Fruit fly (Drosophila melanogaster) whole organism, embryonic: ENCODE data around the gene Nsf2.

Experiments
- Awh ChIP-seq: fragments of 200-800 bp; sonication (Bioruptor generic); IDR thresholded peaks from 2 replicates; pipeline ENCODE4, ENCODE4 v1.3.6; 2022; ENCODE audit warnings: missing biosample characterization, missing genetic modification characterization
- CG11085 ChIP-seq: fragments of 200-800 bp; sonication (Bioruptor generic); IDR thresholded peaks from 2 replicates; pipeline ENCODE4 v1.3.6; 2022; ENCODE audit warnings: missing biosample characterization, missing genetic modification characterization
- CG11093 ChIP-seq: fragments of 200-800 bp; sonication (Bioruptor generic); IDR thresholded peaks from 3 replicates; pipeline ENCODE4 v1.3.6; 2022; ENCODE audit warnings: missing biosample characterization, missing genetic modification characterization
- CG11398 ChIP-seq: fragments of 200-800 bp; sonication (Bioruptor generic); optimal IDR thresholded peaks from 2 replicates; lab custom pipeline; 2016; ENCODE audit warnings: missing biosample characterization, missing genetic modification characterization
- CG14965 ChIP-seq: fragments of 200-800 bp; sonication (Bioruptor generic); optimal IDR thresholded peaks from 2 replicates; lab custom pipeline; 2016; ENCODE audit warnings: missing biosample characterization, missing genetic modification characterization, borderline replicate concordance
- CG17186 ChIP-seq: fragments of 200-800 bp; sonication (Bioruptor generic); optimal IDR thresholded peaks from 3 replicates; lab custom pipeline; 2017; ENCODE audit warnings: missing biosample characterization, missing genetic modification reagents, missing genetic modification characterization
- CG17912 ChIP-seq: fragments of 200-800 bp; sonication (Bioruptor generic); optimal IDR thresholded peaks from 2 replicates; lab custom pipeline; 2018; ENCODE audit warnings: missing biosample characterization, mild to moderate bottlenecking, missing genetic modification characterization
- CG1832 ChIP-seq: fragments of 200-800 bp; sonication (Bioruptor generic); optimal IDR thresholded peaks from 2 replicates; lab custom pipeline; 2017; ENCODE audit warnings: missing biosample characterization, mild to moderate bottlenecking, missing genetic modification characterization, inconsistent platforms
- CG2202 ChIP-seq: fragments of 200-800 bp; sonication (Bioruptor generic); optimal IDR thresholded peaks from 2 replicates; lab custom pipeline; 2018; ENCODE audit warnings: missing biosample characterization, mild to moderate bottlenecking, missing genetic modification characterization
- CG33213 ChIP-seq: fragments of 200-800 bp; sonication (Bioruptor generic); optimal IDR thresholded peaks from 3 replicates; lab custom pipeline; 2016; ENCODE audit warnings: missing biosample characterization, missing genetic modification characterization
- CG34376 ChIP-seq: fragments of 200-800 bp; sonication (Bioruptor generic); optimal IDR thresholded peaks from 2 replicates; lab custom pipeline; 2018; ENCODE audit warnings: missing biosample characterization, mild to moderate bottlenecking, missing genetic modification characterization
- CG3726 ChIP-seq: fragments of 200-800 bp; sonication (Bioruptor generic); IDR thresholded peaks from 3 replicates; pipeline ENCODE4, ENCODE4 v1.3.6; 2022; ENCODE audit warnings: missing biosample characterization, missing genetic modification characterization
- CG3847 ChIP-seq: fragments of 200-800 bp; sonication (Bioruptor generic); IDR thresholded peaks from 2 replicates; pipeline ENCODE4 v1.3.6; 2022; ENCODE audit warnings: missing biosample characterization, missing genetic modification characterization
- CG43689 ChIP-seq: fragments of 200-800 bp; sonication (Bioruptor generic); IDR thresholded peaks from 2 replicates; pipeline ENCODE4 v1.3.6; 2022; ENCODE audit warnings: missing biosample characterization, missing genetic modification characterization
- CG6689 ChIP-seq: fragments of 200-800 bp; sonication (Bioruptor generic); IDR thresholded peaks from 2 replicates; pipeline ENCODE4 v1.3.6; 2022; ENCODE audit warnings: missing biosample characterization, missing genetic modification characterization
- CG6791 ChIP-seq: fragments of 200-800 bp; sonication (Bioruptor generic); IDR thresholded peaks from 3 replicates; pipeline ENCODE4 v1.3.6; 2022; ENCODE audit warnings: missing biosample characterization, missing genetic modification characterization; ENCODE audit not compliant: partially characterized antibody
- CG7357 ChIP-seq: fragments of 200-800 bp; sonication (Bioruptor generic); IDR thresholded peaks from 3 replicates; pipeline ENCODE4 v1.3.6; 2022; ENCODE audit warnings: missing biosample characterization, missing genetic modification characterization
- CG7745 ChIP-seq: fragments of 200-800 bp; sonication (Bioruptor generic); optimal IDR thresholded peaks from 2 replicates; lab custom pipeline; 2018; ENCODE audit warnings: missing biosample characterization, mild to moderate bottlenecking, missing genetic modification characterization, moderate library complexity
- CG9215 ChIP-seq: fragments of 200-800 bp; sonication (Bioruptor generic); IDR thresholded peaks from 2 replicates; pipeline ENCODE4 v1.3.6; 2022; ENCODE audit warnings: missing biosample characterization, missing genetic modification characterization
- CrebB ChIP-seq: fragments of 200-800 bp; sonication (Bioruptor generic); optimal IDR thresholded peaks from 3 replicates; lab custom pipeline; 2018; ENCODE audit warnings: missing biosample characterization, mild to moderate bottlenecking, missing genetic modification characterization
- Dfd ChIP-seq, 2 experiments: fragments of >200 bp; optimal IDR thresholded peaks; 2 replicates each; lab custom pipeline; 2017; ENCODE audit warnings: missing biosample characterization in 2 of 2, missing genetic modification characterization in 2 of 2
- ERR ChIP-seq: fragments of 200-800 bp; sonication (Bioruptor generic); optimal IDR thresholded peaks from 2 replicates; lab custom pipeline; 2016; ENCODE audit warnings: missing biosample characterization, missing genetic modification characterization
- HLH3B ChIP-seq: fragments of 200-800 bp; sonication (Bioruptor generic); IDR thresholded peaks from 2 replicates; pipeline ENCODE4 v1.3.6; 2022; ENCODE audit warnings: missing biosample characterization, missing genetic modification characterization
- Hey ChIP-seq: fragments of 200-800 bp; sonication (Bioruptor generic); optimal IDR thresholded peaks from 3 replicates; lab custom pipeline; 2018; ENCODE audit warnings: missing biosample characterization, mild to moderate bottlenecking, missing genetic modification characterization
- Hr3 ChIP-seq: fragments of 200-800 bp; sonication (Bioruptor generic); optimal IDR thresholded peaks from 3 replicates; lab custom pipeline; 2016; ENCODE audit warnings: missing biosample characterization, missing genetic modification characterization
- Hr51 ChIP-seq, 2 experiments: fragments of 200-800 bp; sonication (Bioruptor generic); optimal IDR thresholded peaks; 2 replicates in 1 of 2; 3 replicates in 1 of 2; lab custom pipeline; 2016 to 2018; ENCODE audit warnings: missing biosample characterization in 2 of 2, missing genetic modification characterization in 2 of 2, mild to moderate bottlenecking in 1 of 2, moderate library complexity in 1 of 2
- Lhr ChIP-seq: fragments of 200-800 bp; sonication (Bioruptor generic); optimal IDR thresholded peaks from 3 replicates; lab custom pipeline; 2017; ENCODE audit warnings: mild to moderate bottlenecking, missing biosample characterization, missing genetic modification reagents, missing genetic modification characterization
- Neu2 ChIP-seq: fragments of 200-800 bp; sonication (Bioruptor generic); optimal IDR thresholded peaks from 3 replicates; lab custom pipeline; 2016; ENCODE audit warnings: missing biosample characterization, missing genetic modification characterization, borderline replicate concordance
- Sry-δ ChIP-seq: fragments of 200-800 bp; sonication (Bioruptor generic); optimal IDR thresholded peaks from 2 replicates; lab custom pipeline; 2016; ENCODE audit warnings: missing biosample characterization, missing genetic modification characterization
- TFAM ChIP-seq: fragments of 200-800 bp; sonication (Bioruptor generic); optimal IDR thresholded peaks from 2 replicates; lab custom pipeline; 2017; ENCODE audit warnings: missing biosample characterization, missing genetic modification characterization, inconsistent platforms
- Xbp1 ChIP-seq: fragments of 200-800 bp; sonication (Bioruptor generic); optimal IDR thresholded peaks from 3 replicates; lab custom pipeline; 2016; ENCODE audit warnings: missing biosample characterization, mild to moderate bottlenecking, missing genetic modification characterization
- ac ChIP-seq: fragments of 200-800 bp; sonication (Bioruptor generic); optimal IDR thresholded peaks from 3 replicates; lab custom pipeline; 2017; ENCODE audit warnings: missing biosample characterization, mild to moderate bottlenecking, missing genetic modification characterization
- cas ChIP-seq: fragments of 200-800 bp; sonication (Bioruptor generic); IDR thresholded peaks from 2 replicates; pipeline ENCODE4 v1.3.6; 2022; ENCODE audit warnings: missing biosample characterization, missing genetic modification characterization
- chn ChIP-seq: fragments of 200-800 bp; sonication (Bioruptor generic); optimal IDR thresholded peaks from 2 replicates; lab custom pipeline; 2016; ENCODE audit warnings: missing biosample characterization, missing genetic modification characterization
- fu2 ChIP-seq: fragments of 200-800 bp; sonication (Bioruptor generic); optimal IDR thresholded peaks from 2 replicates; lab custom pipeline; 2016; ENCODE audit warnings: missing biosample characterization, missing genetic modification characterization
- gem ChIP-seq: fragments of 200-800 bp; sonication (Bioruptor generic); optimal IDR thresholded peaks from 2 replicates; lab custom pipeline; 2019; ENCODE audit warnings: missing biosample characterization, mild to moderate bottlenecking, missing genetic modification characterization, moderate library complexity
- gfzf ChIP-seq: fragments of 200-800 bp; sonication (Bioruptor generic); optimal IDR thresholded peaks from 2 replicates; lab custom pipeline; 2016; ENCODE audit warnings: missing biosample characterization, mild to moderate bottlenecking, missing genetic modification characterization, moderate library complexity
- ham ChIP-seq: fragments of 200-800 bp; sonication (Bioruptor generic); IDR thresholded peaks from 2 replicates; pipeline ENCODE4 v1.3.6; 2022; ENCODE audit warnings: missing biosample characterization, missing genetic modification characterization
- her ChIP-seq: fragments of 200-800 bp; sonication (Bioruptor generic); optimal IDR thresholded peaks from 2 replicates; lab custom pipeline; 2016; ENCODE audit warnings: missing biosample characterization, missing genetic modification characterization
- insv ChIP-seq, 2 experiments: fragments of 200-800 bp; sonication (Bioruptor generic); optimal IDR thresholded peaks; 3 replicates each; lab custom pipeline; 2016 to 2018; ENCODE audit warnings: missing biosample characterization in 2 of 2, missing genetic modification characterization in 2 of 2
- jigr1 ChIP-seq: fragments of 200-800 bp; sonication (Bioruptor generic); IDR thresholded peaks from 3 replicates; pipeline ENCODE4 v1.3.6; 2022; ENCODE audit warnings: missing biosample characterization, missing genetic modification characterization
- kah ChIP-seq: fragments of 200-800 bp; sonication (Bioruptor generic); optimal IDR thresholded peaks from 2 replicates; lab custom pipeline; 2018; ENCODE audit warnings: missing biosample characterization, mild to moderate bottlenecking, missing genetic modification characterization
- kni ChIP-seq: fragments of 200-800 bp; sonication (Bioruptor generic); optimal IDR thresholded peaks from 3 replicates; lab custom pipeline; 2017; ENCODE audit warnings: mild to moderate bottlenecking, missing biosample characterization, missing genetic modification reagents, missing genetic modification characterization
- lilli ChIP-seq: fragments of 200-800 bp; sonication (Bioruptor generic); optimal IDR thresholded peaks from 3 replicates; lab custom pipeline; 2016; ENCODE audit warnings: missing biosample characterization, missing genetic modification characterization
- oc ChIP-seq: fragments of 200-800 bp; sonication (Bioruptor generic); optimal IDR thresholded peaks from 2 replicates; lab custom pipeline; 2018; ENCODE audit warnings: missing biosample characterization, mild to moderate bottlenecking, missing genetic modification characterization, moderate library complexity
- onecut ChIP-seq: fragments of 200-800 bp; sonication (Bioruptor generic); IDR thresholded peaks from 2 replicates; pipeline ENCODE4 v1.3.6; 2022; ENCODE audit warnings: missing biosample characterization, missing genetic modification characterization
- pan ChIP-seq, 4 experiments: fragments of >200 bp in 3 of 4; fragments of 200-800 bp in 1 of 4; sonication (Bioruptor generic) in 1 of 4; optimal IDR thresholded peaks in 3 of 4; IDR thresholded peaks in 1 of 4; 2 replicates each; pipeline versions ENCODE4 v1.3.6 to Lab custom; 2017 to 2022; ENCODE audit warnings: missing biosample characterization in 2 of 4, missing genetic modification characterization in 2 of 4, mixed read lengths in 1 of 4
- pnt ChIP-seq: fragments of 200-800 bp; sonication (Bioruptor generic); optimal IDR thresholded peaks from 3 replicates; lab custom pipeline; 2016; ENCODE audit warnings: missing biosample characterization, missing genetic modification characterization
- pum ChIP-seq: fragments of 200-800 bp; sonication (Bioruptor generic); optimal IDR thresholded peaks from 2 replicates; lab custom pipeline; 2016; ENCODE audit warnings: missing biosample characterization, missing genetic modification characterization
- pzg ChIP-seq: fragments of 200-800 bp; sonication (Bioruptor generic); optimal IDR thresholded peaks from 3 replicates; lab custom pipeline; 2018; ENCODE audit warnings: missing biosample characterization, mild to moderate bottlenecking, missing genetic modification characterization, moderate library complexity
- tx ChIP-seq: fragments of 200-800 bp; sonication (Bioruptor generic); optimal IDR thresholded peaks from 2 replicates; lab custom pipeline; 2016; ENCODE audit warnings: missing biosample characterization, missing genetic modification characterization
- unc-4 ChIP-seq: fragments of 200-800 bp; sonication (Bioruptor generic); IDR thresholded peaks from 2 replicates; pipeline ENCODE4 v1.3.6; 2022; ENCODE audit warnings: missing biosample characterization, missing genetic modification characterization; ENCODE audit not compliant: partially characterized antibody

The Nsf2 gene

DNA sequence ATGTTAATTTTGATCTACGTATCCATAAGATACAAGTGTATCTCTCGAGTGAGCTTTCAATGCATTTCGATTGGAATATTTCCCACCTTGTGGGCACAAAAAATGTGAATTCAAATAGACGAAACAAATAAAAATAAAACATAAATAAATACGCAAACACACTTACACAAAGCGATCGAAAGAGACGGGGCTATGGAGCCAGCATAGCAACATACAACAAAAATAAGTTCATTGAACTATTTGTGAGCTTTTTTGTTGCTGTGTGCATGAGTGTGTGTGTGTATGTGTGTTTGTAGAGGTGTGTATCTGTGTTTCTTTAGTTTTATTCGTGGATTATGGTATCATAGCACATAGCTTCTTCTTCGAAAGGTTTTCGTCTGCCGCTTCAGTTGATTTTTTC is 17.3 kb downstream of the Nsf2 start:
- TF ChIP-seq pan (optimal IDR thresholded peaks at IDR 0.05; lab: Kevin White, UChicago) (no peak), pan (GFP tag; optimal IDR thresholded peaks at IDR 0.05 in 1 of 2, IDR thresholded peaks at IDR 0.05 in 1 of 2) (no peak), CG3847 (no peak), CG11085 (no peak), chn (GFP tag; lab: Kevin White, UChicago) (no peak), pnt (GFP tag; lab: Kevin White, UChicago) (no peak), CG9215 (GFP tag; lab: Robert Waterston, UW) (no peak), ac (no peak), CG3726 (GFP tag; lab: Robert Waterston, UW) (no peak), CG7357 (GFP tag; lab: Robert Waterston, UW) (no peak), oc (tag; lab: Kevin White, UChicago) (peak; percentile 8), CG17912 (GFP tag; lab: Kevin White, UChicago) (no peak), kni (GFP tag; lab: Kevin White, UChicago) (peak; percentile 74), Dfd (GFP tag; optimal IDR thresholded peaks at IDR 0.05; lab: Kevin White, UChicago) (no peak), CrebB (tag; lab: Kevin White, UChicago) (no peak), kah (no peak), unc-4 (no peak), fu2 (GFP tag; lab: Kevin White, UChicago) (no peak), CG1832 (GFP tag; lab: Kevin White, UChicago) (no peak), TFAM (no peak), gem (tag; lab: Kevin White, UChicago) (peak; percentile 34), jigr1 (GFP tag; lab: Robert Waterston, UW) (no peak), insv (GFP tag; optimal IDR thresholded peaks at IDR 0.05; lab: Kevin White, UChicago) (no peak), her (GFP tag; lab: Kevin White, UChicago) (no peak), Hr3 (no peak), ERR (GFP tag; lab: Kevin White, UChicago) (no peak), CG7745 (tag; lab: Kevin White, UChicago) (no peak), pum (GFP tag; lab: Kevin White, UChicago) (no peak), CG6689 (no peak), CG2202 (tag; lab: Kevin White, UChicago) (no peak), ham (GFP tag; lab: Robert Waterston, UW) (no peak), onecut (GFP tag; lab: Robert Waterston, UW) (no peak), CG11398 (GFP tag; lab: Kevin White, UChicago) (no peak), CG17186 (GFP tag; lab: Kevin White, UChicago) (no peak), pzg (no peak), CG34376 (no peak), Awh (GFP tag; lab: Robert Waterston, UW) (no peak), CG14965 (no peak), lilli (GFP tag; lab: Kevin White, UChicago) (no peak), Hey (no peak), CG43689 (no peak), CG33213 (GFP tag; lab: Kevin White, UChicago) (no peak), Hr51 (GFP tag; optimal IDR thresholded peaks at IDR 0.05; lab: Kevin White, UChicago) (no peak), HLH3B (no peak), CG11093 (GFP tag; lab: Robert Waterston, UW) (no peak), gfzf (no peak), tx (GFP tag; lab: Kevin White, UChicago) (no peak), Xbp1 (GFP tag; lab: Kevin White, UChicago) (no peak), cas (GFP tag; lab: Robert Waterston, UW) (no peak), CG6791 (GFP tag; lab: Robert Waterston, UW) (no peak), Neu2 (GFP tag; lab: Kevin White, UChicago) (no peak), Sry-δ (no peak), Lhr (GFP tag; lab: Kevin White, UChicago) (no peak)
